Fruit fly (Drosophila melanogaster) whole organism, embryonic: ENCODE measurements around the gene Trl.

ENCODE experiments used
- B-H2 ChIP-seq: fragments of 200-800 bp; sonication (Bioruptor generic); optimal IDR thresholded peaks from 2 replicates; lab custom pipeline; 2018; ENCODE audit warnings: missing biosample characterization, mild to moderate bottlenecking, missing genetic modification characterization
- Blimp-1 ChIP-seq: fragments of 200-800 bp; sonication (Bioruptor generic); optimal IDR thresholded peaks from 3 replicates; lab custom pipeline; 2018; ENCODE audit warnings: missing biosample characterization, missing genetic modification characterization, mild to moderate bottlenecking, moderate library complexity, missing genetic modification reagents
- CG10267 ChIP-seq: fragments of 200-800 bp; sonication (Bioruptor generic); optimal IDR thresholded peaks from 2 replicates; lab custom pipeline; 2018; ENCODE audit warnings: missing biosample characterization, mild to moderate bottlenecking, missing genetic modification characterization, moderate library complexity
- CG10565 ChIP-seq: fragments of 200-800 bp; sonication (Bioruptor generic); optimal IDR thresholded peaks from 3 replicates; lab custom pipeline; 2016; ENCODE audit warnings: missing biosample characterization, mild to moderate bottlenecking, missing genetic modification characterization
- CG11456 ChIP-seq: fragments of 200-800 bp; sonication (Bioruptor generic); IDR thresholded peaks from 3 replicates; pipeline ENCODE4 v1.3.6; 2022; ENCODE audit warnings: missing biosample characterization, missing genetic modification characterization
- CG11560 ChIP-seq: fragments of 200-800 bp; sonication (Bioruptor generic); IDR thresholded peaks from 3 replicates; pipeline ENCODE4 v1.3.6; 2022; ENCODE audit warnings: missing biosample characterization, missing genetic modification characterization
- CG11695 ChIP-seq: fragments of 200-800 bp; sonication (Bioruptor generic); IDR thresholded peaks from 3 replicates; pipeline ENCODE4 v1.3.6; 2022; ENCODE audit warnings: missing biosample characterization, missing genetic modification characterization
- CG13296 ChIP-seq: fragments of 200-800 bp; sonication (Bioruptor generic); optimal IDR thresholded peaks from 3 replicates; lab custom pipeline; 2018; ENCODE audit warnings: missing biosample characterization, mild to moderate bottlenecking, missing genetic modification characterization
- CG13894 ChIP-seq: fragments of 200-800 bp; sonication (Bioruptor generic); optimal IDR thresholded peaks from 3 replicates; lab custom pipeline; 2018; ENCODE audit warnings: missing biosample characterization, mild to moderate bottlenecking, missing genetic modification characterization, moderate library complexity
- CG15073 ChIP-seq: fragments of 200-800 bp; sonication (Bioruptor generic); optimal IDR thresholded peaks from 2 replicates; lab custom pipeline; 2016; ENCODE audit warnings: missing biosample characterization, missing genetic modification characterization
- CG1603 ChIP-seq: fragments of 200-800 bp; sonication (Bioruptor generic); optimal IDR thresholded peaks from 2 replicates; lab custom pipeline; 2019; ENCODE audit warnings: missing biosample characterization, mild to moderate bottlenecking, missing genetic modification characterization, moderate library complexity
- CG18011 ChIP-seq: fragments of 200-800 bp; sonication (Bioruptor generic); optimal IDR thresholded peaks from 2 replicates; lab custom pipeline; 2017; ENCODE audit warnings: missing biosample characterization, missing genetic modification characterization, mild to moderate bottlenecking, moderate library complexity, missing genotype
- CG18599 ChIP-seq: fragments of 200-800 bp; sonication (Bioruptor generic); optimal IDR thresholded peaks from 3 replicates; lab custom pipeline; 2017; ENCODE audit warnings: missing biosample characterization, missing genetic modification characterization, mild to moderate bottlenecking, moderate library complexity, missing genetic modification reagents
- CG2116 ChIP-seq: fragments of 200-800 bp; sonication (Bioruptor generic); optimal IDR thresholded peaks from 3 replicates; lab custom pipeline; 2018; ENCODE audit warnings: missing biosample characterization, mild to moderate bottlenecking, missing genetic modification characterization
- CG30431 ChIP-seq: fragments of 200-800 bp; sonication (Bioruptor generic); optimal IDR thresholded peaks from 2 replicates; lab custom pipeline; 2017; ENCODE audit warnings: missing biosample characterization, missing genetic modification characterization
- CG33213 ChIP-seq: fragments of 200-800 bp; sonication (Bioruptor generic); optimal IDR thresholded peaks from 3 replicates; lab custom pipeline; 2016; ENCODE audit warnings: missing biosample characterization, missing genetic modification characterization
- CG3838 ChIP-seq: fragments of 200-800 bp; sonication (Bioruptor generic); optimal IDR thresholded peaks from 3 replicates; lab custom pipeline; 2016; ENCODE audit warnings: missing biosample characterization, missing genetic modification characterization
- CG3847 ChIP-seq: fragments of 200-800 bp; sonication (Bioruptor generic); IDR thresholded peaks from 2 replicates; pipeline ENCODE4 v1.3.6; 2022; ENCODE audit warnings: missing biosample characterization, missing genetic modification characterization
- CG4424 ChIP-seq: fragments of 200-800 bp; sonication (Bioruptor generic); optimal IDR thresholded peaks from 3 replicates; lab custom pipeline; 2016; ENCODE audit warnings: missing biosample characterization, missing genetic modification characterization
- CG6654 ChIP-seq: fragments of 200-800 bp; sonication (Bioruptor generic); optimal IDR thresholded peaks from 2 replicates; lab custom pipeline; 2017; ENCODE audit warnings: missing biosample characterization, mild to moderate bottlenecking, missing genetic modification characterization
- CG6854 ChIP-seq: fragments of 200-800 bp; sonication (Bioruptor generic); optimal IDR thresholded peaks from 3 replicates; lab custom pipeline; 2017; ENCODE audit warnings: missing biosample characterization, mild to moderate bottlenecking, missing genetic modification characterization
- CG8944 ChIP-seq: fragments of 200-800 bp; sonication (Bioruptor generic); optimal IDR thresholded peaks from 3 replicates; lab custom pipeline; 2016; ENCODE audit warnings: missing biosample characterization, missing genetic modification characterization
- Dfd ChIP-seq, 2 experiments: fragments of >200 bp; optimal IDR thresholded peaks; 2 replicates each; lab custom pipeline; 2017; ENCODE audit warnings: missing biosample characterization in 2 of 2, missing genetic modification characterization in 2 of 2
- Ets65A ChIP-seq: fragments of 200-800 bp; sonication (Bioruptor generic); peaks from one replicate; lab custom pipeline; 2016; ENCODE audit warnings: missing biosample characterization, missing genetic modification characterization
- Fer1 ChIP-seq: fragments of 200-800 bp; sonication (Bioruptor generic); optimal IDR thresholded peaks from 2 replicates; lab custom pipeline; 2017; ENCODE audit warnings: missing biosample characterization, mild to moderate bottlenecking, missing genetic modification characterization
- Lpt ChIP-seq: fragments of >200 bp; optimal IDR thresholded peaks from 2 replicates; lab custom pipeline; 2018; ENCODE audit warnings: missing biosample characterization, missing genetic modification characterization
- Opbp ChIP-seq: fragments of 200-800 bp; sonication (Bioruptor generic); IDR thresholded peaks from 3 replicates; pipeline ENCODE4 v1.3.6; 2022; ENCODE audit warnings: missing biosample characterization, missing genetic modification characterization; ENCODE audit not compliant: partially characterized antibody
- Xbp1 ChIP-seq: fragments of 200-800 bp; sonication (Bioruptor generic); optimal IDR thresholded peaks from 3 replicates; lab custom pipeline; 2016; ENCODE audit warnings: missing biosample characterization, mild to moderate bottlenecking, missing genetic modification characterization
- ara ChIP-seq: fragments of 200-800 bp; sonication (Bioruptor generic); IDR thresholded peaks from 2 replicates; pipeline ENCODE4 v1.3.6; 2022; ENCODE audit warnings: missing biosample characterization, missing genetic modification characterization
- ato ChIP-seq: fragments of 200-800 bp; sonication (Bioruptor generic); IDR thresholded peaks from 2 replicates; pipeline ENCODE4 v1.3.6; 2022; ENCODE audit warnings: missing biosample characterization, missing genetic modification characterization; ENCODE audit not compliant: partially characterized antibody
- bowl ChIP-seq: fragments of 200-800 bp; sonication (Bioruptor generic); IDR thresholded peaks from 2 replicates; pipeline ENCODE4 v1.3.6; 2022; ENCODE audit warnings: missing biosample characterization, missing genetic modification characterization
- chinmo ChIP-seq: fragments of 200-800 bp; sonication (Bioruptor generic); IDR thresholded peaks from 4 replicates; pipeline ENCODE4 v1.3.6; 2022; ENCODE audit warnings: missing biosample characterization, missing genetic modification characterization; ENCODE audit not compliant: partially characterized antibody
- corto ChIP-seq: fragments of 200-800 bp; sonication (Bioruptor generic); optimal IDR thresholded peaks from 2 replicates; lab custom pipeline; 2016; ENCODE audit warnings: missing biosample characterization, mild to moderate bottlenecking, missing genetic modification characterization, moderate library complexity
- danr ChIP-seq: fragments of 200-800 bp; sonication (Bioruptor generic); IDR thresholded peaks from 2 replicates; pipeline ENCODE4 v1.3.6; 2022; ENCODE audit warnings: missing biosample characterization, missing genetic modification characterization
- dmrt99B ChIP-seq: fragments of 200-800 bp; sonication (Bioruptor generic); optimal IDR thresholded peaks from 2 replicates; lab custom pipeline; 2018; ENCODE audit warnings: missing biosample characterization, mild to moderate bottlenecking, missing genetic modification characterization, moderate library complexity
- ems ChIP-seq: fragments of 200-800 bp; sonication (Bioruptor generic); optimal IDR thresholded peaks from 3 replicates; lab custom pipeline; 2016; ENCODE audit warnings: missing biosample characterization, missing genetic modification characterization
- ewg ChIP-seq: fragments of 200-800 bp; sonication (Bioruptor generic); optimal IDR thresholded peaks from 3 replicates; lab custom pipeline; 2017; ENCODE audit warnings: mild to moderate bottlenecking, missing biosample characterization, missing genetic modification reagents, missing genetic modification characterization
- gem ChIP-seq: fragments of 200-800 bp; sonication (Bioruptor generic); optimal IDR thresholded peaks from 2 replicates; lab custom pipeline; 2019; ENCODE audit warnings: missing biosample characterization, mild to moderate bottlenecking, missing genetic modification characterization, moderate library complexity
- grau ChIP-seq: fragments of 200-800 bp; optimal IDR thresholded peaks from 3 replicates; lab custom pipeline; 2019; ENCODE audit warnings: missing biosample characterization, mild to moderate bottlenecking, missing genetic modification characterization, moderate library complexity
- gro ChIP-seq: fragments of 200-800 bp; sonication (Bioruptor generic); optimal IDR thresholded peaks from 2 replicates; lab custom pipeline; 2016; ENCODE audit warnings: missing biosample characterization, missing genetic modification characterization
- kah ChIP-seq: fragments of 200-800 bp; sonication (Bioruptor generic); optimal IDR thresholded peaks from 2 replicates; lab custom pipeline; 2018; ENCODE audit warnings: missing biosample characterization, mild to moderate bottlenecking, missing genetic modification characterization
- lbe ChIP-seq: fragments of 200-800 bp; sonication (Bioruptor generic); optimal IDR thresholded peaks from 2 replicates; lab custom pipeline; 2016; ENCODE audit warnings: missing biosample characterization, mild to moderate bottlenecking, missing genetic modification characterization
- lmd ChIP-seq: fragments of 200-800 bp; sonication (Bioruptor generic); IDR thresholded peaks from 2 replicates; pipeline ENCODE4 v1.3.6; 2022; ENCODE audit warnings: missing biosample characterization, missing genetic modification characterization
- phol ChIP-seq: fragments of 200-800 bp; sonication (Bioruptor generic); optimal IDR thresholded peaks from 3 replicates; lab custom pipeline; 2018; ENCODE audit warnings: missing biosample characterization, mild to moderate bottlenecking, missing genetic modification characterization, moderate library complexity
- pnt ChIP-seq: fragments of 200-800 bp; sonication (Bioruptor generic); optimal IDR thresholded peaks from 3 replicates; lab custom pipeline; 2016; ENCODE audit warnings: missing biosample characterization, missing genetic modification characterization
- prd ChIP-seq, 3 experiments: fragments of >200 bp in 2 of 3; fragments of 200-800 bp in 1 of 3; sonication (Bioruptor generic) in 1 of 3; optimal IDR thresholded peaks in 2 of 3; IDR thresholded peaks in 1 of 3; 2 replicates in 2 of 3; 3 replicates in 1 of 3; pipeline versions ENCODE4 v1.3.6 to Lab custom; 2017 to 2022; ENCODE audit warnings: missing biosample characterization in 1 of 3, missing genetic modification characterization in 1 of 3
- sd ChIP-seq: fragments of 200-800 bp; sonication (Bioruptor generic); optimal IDR thresholded peaks from 3 replicates; lab custom pipeline; 2018; ENCODE audit warnings: missing biosample characterization, mild to moderate bottlenecking, missing genetic modification characterization, moderate library complexity
- stc ChIP-seq: fragments of 200-800 bp; sonication (Bioruptor generic); IDR thresholded peaks from 2 replicates; pipeline ENCODE4 v1.3.6; 2022; ENCODE audit warnings: missing biosample characterization, missing genetic modification characterization
- trh ChIP-seq: fragments of 200-800 bp; sonication (Bioruptor generic); optimal IDR thresholded peaks from 2 replicates; lab custom pipeline; 2016; ENCODE audit warnings: missing biosample characterization, missing genetic modification characterization

The Trl gene

dm6 chr3L:14790127-14790589 lies 29.3 kb upstream of the Trl start (continued):
- TF ChIP-seq CG18011 (peak; percentile 71), CG3847 (GFP tag; lab: Robert Waterston, UW) (peak; percentile 88), CG13296 (no peak), Blimp-1 (GFP tag; lab: Kevin White, UChicago) (no peak), CG15073 (no peak), Opbp (GFP tag; lab: Robert Waterston, UW) (peak; percentile 81), chinmo (GFP tag; lab: Robert Waterston, UW) (0 out of 4 replicates have a peak, but pooled peaks have one; percentile 33), CG11560 (tag; lab: Robert Waterston, UW) (peak; percentile 67; the same call in 2 of the 3 replicates), B-H2 (GFP tag; lab: Kevin White, UChicago) (no peak), stc (GFP tag; lab: Robert Waterston, UW) (peak; percentile 58), gem (tag; lab: Kevin White, UChicago) (peak; percentile 74), danr (GFP tag; lab: Robert Waterston, UW) (peak; percentile 67)

DNA sequence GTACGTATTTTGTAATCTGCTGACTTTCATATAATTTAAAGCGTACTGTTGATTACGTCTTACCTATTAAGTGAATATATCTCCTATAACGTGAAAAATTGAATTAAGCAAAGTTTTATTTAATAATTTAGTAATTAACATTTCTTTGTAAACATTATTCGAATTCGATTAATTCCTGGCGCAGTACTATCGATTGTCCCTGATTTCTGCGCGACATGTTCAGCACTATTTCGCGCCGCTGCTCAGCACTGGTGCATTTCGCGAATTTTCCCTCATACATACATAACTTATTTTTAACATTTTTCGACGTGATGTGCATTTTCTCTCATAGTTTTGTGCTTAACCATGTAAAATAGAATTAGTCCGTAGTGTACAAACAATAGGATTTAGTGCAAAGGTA lies 28.8 kb upstream of the Trl start, which contains the start of gene Helz:
TSS of gene Helz (plus strand) at position 260 of the 400 bp plus-strand sequence.
- peak; percentile 27 for TF ChIP-seq ems (GFP tag; lab: Kevin White, UChicago)
- TF ChIP-seq kah (GFP tag; lab: Kevin White, UChicago) = no peak
- TF ChIP-seq CG1603 (tag; lab: Kevin White, UChicago) = peak; percentile 52
- no peak for TF ChIP-seq CG13894 (tag; lab: Kevin White, UChicago)
- no peak for TF ChIP-seq prd (optimal IDR thresholded peaks at IDR 0.05; lab: Kevin White, UChicago)
- TF ChIP-seq prd (GFP tag; IDR thresholded peaks at IDR 0.05; lab: Robert Waterston, UW) = no peak
- no peak for TF ChIP-seq CG10565 (GFP tag; lab: Kevin White, UChicago)
- TF ChIP-seq CG3838 (GFP tag; lab: Kevin White, UChicago) = no peak
- TF ChIP-seq pnt = no peak
- no peak for TF ChIP-seq CG30431 (GFP tag; lab: Kevin White, UChicago)
- no peak for TF ChIP-seq CG11560 (tag; lab: Robert Waterston, UW)
- no peak for TF ChIP-seq ewg (GFP tag; lab: Kevin White, UChicago)
- no peak for TF ChIP-seq corto (GFP tag; lab: Kevin White, UChicago)
- TF ChIP-seq CG18599 (GFP tag; lab: Kevin White, UChicago) = no peak
- TF ChIP-seq CG6854 (GFP tag; lab: Kevin White, UChicago) = no peak
- peak; percentile 3 for TF ChIP-seq lbe (GFP tag; lab: Kevin White, UChicago)
- peak; percentile 8 for TF ChIP-seq CG33213 (GFP tag; lab: Kevin White, UChicago)
- TF ChIP-seq dmrt99B (tag; lab: Kevin White, UChicago) = no peak
- peak; percentile 96 for TF ChIP-seq Ets65A (GFP tag; lab: Kevin White, UChicago)
- TF ChIP-seq CG11456 = peak; percentile 30; the same call in 1 of the 3 replicates
- no peak for TF ChIP-seq Dfd (GFP tag; optimal IDR thresholded peaks at IDR 0.05; lab: Kevin White, UChicago)
- no peak for TF ChIP-seq sd (tag; lab: Kevin White, UChicago)
- peak; percentile 70 for TF ChIP-seq CG3847 (GFP tag; lab: Robert Waterston, UW)
- no peak for TF ChIP-seq ara (GFP tag; lab: Robert Waterston, UW)
- peak; percentile 67 for TF ChIP-seq CG10267 (tag; lab: Kevin White, UChicago)
- TF ChIP-seq phol = no peak
- TF ChIP-seq gro (GFP tag; lab: Kevin White, UChicago) = peak; percentile 31
- no peak for TF ChIP-seq CG8944 (GFP tag; lab: Kevin White, UChicago)
- TF ChIP-seq trh (GFP tag; lab: Kevin White, UChicago) = no peak
- TF ChIP-seq ato = no peak
- no peak for TF ChIP-seq CG4424 (GFP tag; lab: Kevin White, UChicago)
- TF ChIP-seq CG2116 (GFP tag; lab: Kevin White, UChicago) = peak; percentile 3
- TF ChIP-seq CG11695 (GFP tag; lab: Robert Waterston, UW) = no peak
- no peak for TF ChIP-seq chinmo (GFP tag; lab: Robert Waterston, UW)
- TF ChIP-seq bowl (GFP tag; lab: Robert Waterston, UW) = no peak
- TF ChIP-seq CG6654 (GFP tag; lab: Kevin White, UChicago) = no peak
- no peak for TF ChIP-seq lmd
- TF ChIP-seq Xbp1 (GFP tag; lab: Kevin White, UChicago) = peak; percentile 33
- TF ChIP-seq Fer1 = no peak
- no peak for TF ChIP-seq Lpt
- no peak for TF ChIP-seq grau (tag; lab: Kevin White, UChicago)
